Worm (Caenorhabditis elegans): ENCODE data around the gene T25E12.6.

T25E12.6 gene

DNA sequence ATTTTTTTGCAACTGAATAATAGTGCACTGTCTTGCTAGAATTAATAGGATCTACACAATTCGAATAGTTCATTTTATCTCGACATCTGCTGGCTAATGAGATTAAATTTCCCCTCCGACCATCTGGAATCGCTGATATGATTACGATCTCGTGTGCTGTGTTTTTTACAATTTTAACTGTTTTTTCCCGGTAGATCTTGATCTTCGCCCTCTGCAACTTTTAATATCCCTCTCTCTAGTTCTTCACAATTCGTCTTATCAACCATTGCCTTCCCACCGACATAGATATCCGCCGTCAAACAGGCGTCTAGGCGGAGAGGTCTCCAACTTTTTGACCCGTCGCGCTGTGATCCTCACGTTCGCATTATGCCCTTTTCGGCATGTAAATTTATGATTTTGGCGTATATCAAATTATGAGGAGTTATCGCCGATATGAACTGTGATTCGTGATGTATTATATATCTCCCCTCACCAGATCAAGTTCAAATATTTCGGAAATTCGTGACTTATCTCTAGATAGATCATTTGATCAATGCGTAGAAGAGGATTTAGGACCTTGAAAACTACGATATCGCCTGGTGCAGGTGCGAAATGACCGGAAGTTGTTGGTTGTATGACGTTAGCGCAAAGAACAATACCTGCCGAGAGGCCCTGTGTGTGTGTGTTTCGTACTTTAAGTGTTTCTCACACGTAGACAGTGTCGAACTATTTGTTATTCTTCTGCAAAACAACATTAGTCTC is 36.5 kb downstream of the T25E12.6 start (continued):
- TF ChIP-seq nhr-20 (tag; optimal IDR thresholded peaks at IDR 0.05) = peak; percentile 77

DNA sequence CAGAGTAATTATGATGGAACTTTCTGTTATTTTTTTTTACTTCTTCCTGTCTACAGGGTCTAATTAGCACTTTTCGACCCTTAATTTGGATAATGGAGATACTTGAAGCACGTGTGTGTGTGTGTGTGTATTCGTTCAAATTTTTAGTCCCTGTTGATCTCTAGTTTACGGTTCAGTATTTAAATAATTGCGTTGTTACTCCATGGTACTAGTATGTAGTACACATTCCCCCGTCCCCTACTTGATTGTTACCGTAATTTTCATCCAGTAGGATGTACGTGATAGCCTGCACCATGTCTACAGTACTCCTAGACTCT is 37.0 kb downstream of the T25E12.6 start:
- TF ChIP-seq lin-14 (GFP tag; optimal IDR thresholded peaks at IDR 0.05) = no peak
- TF ChIP-seq unc-98 (GFP tag; IDR thresholded peaks at IDR 0.05) = no peak
- no peak for TF ChIP-seq snu-23 (GFP tag; optimal IDR thresholded peaks at IDR 0.05)
- no peak for TF ChIP-seq pag-3 (tag; optimal IDR thresholded peaks at IDR 0.05; ENCODE audit: borderline replicate concordance, insufficient read depth)
- no peak for TF ChIP-seq ceh-82 (tag; optimal IDR thresholded peaks at IDR 0.05)
- TF ChIP-seq fkh-8 (tag; optimal IDR thresholded peaks at IDR 0.05) = no peak
- no peak for TF ChIP-seq ces-1 (GFP tag; optimal IDR thresholded peaks at IDR 0.05)
- no peak for TF ChIP-seq Y116A8C.19 (tag; optimal IDR thresholded peaks at IDR 0.05; ENCODE audit: borderline replicate concordance)
- no peak for TF ChIP-seq mab-9 (GFP tag; IDR thresholded peaks at IDR 0.05)
- TF ChIP-seq xbp-1 (tag; optimal IDR thresholded peaks at IDR 0.05) = no peak
- TF ChIP-seq ceh-63 (GFP tag; optimal IDR thresholded peaks at IDR 0.05) = no peak
- TF ChIP-seq C04F5.9 (tag; optimal IDR thresholded peaks at IDR 0.05) = no peak
- TF ChIP-seq unc-130 (tag; optimal IDR thresholded peaks at IDR 0.05) = no peak
- no peak for TF ChIP-seq unc-86 (tag; optimal IDR thresholded peaks at IDR 0.05)
- TF ChIP-seq hlh-17 (GFP tag; optimal IDR thresholded peaks at IDR 0.05; ENCODE audit: borderline replicate concordance) = no peak
- no peak for TF ChIP-seq fkh-4 (tag; optimal IDR thresholded peaks at IDR 0.05; ENCODE audit: borderline replicate concordance)

DNA sequence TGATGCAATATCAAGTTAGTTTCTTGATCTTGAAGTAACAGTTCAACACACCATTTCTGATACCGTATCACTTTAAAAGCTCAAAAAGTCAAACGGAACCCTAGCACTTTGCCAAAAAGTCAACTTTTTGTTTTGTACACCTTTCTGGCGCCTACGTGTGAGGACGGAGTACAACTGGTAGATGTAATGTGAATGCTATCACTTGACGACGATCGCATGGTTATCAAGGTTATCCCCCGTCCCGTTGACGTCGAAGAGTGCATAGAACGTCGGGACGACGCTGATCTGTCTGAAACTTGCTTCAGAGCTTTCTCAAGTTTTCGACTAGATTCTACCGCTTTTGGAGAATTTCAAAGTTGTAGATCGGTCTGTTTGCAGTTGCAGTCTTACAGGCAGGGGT is 37.7 kb downstream of the T25E12.6 start:
- TF ChIP-seq hpl-2 (GFP tag; optimal IDR thresholded peaks at IDR 0.05) (no peak), efl-1 (optimal IDR thresholded peaks at IDR 0.05) (no peak), efl-1 (GFP tag; optimal IDR thresholded peaks at IDR 0.05 in 1 of 2) (peak in 1 of 2 experiments; percentile 84), ceh-63 (GFP tag; optimal IDR thresholded peaks at IDR 0.05) (no peak), rnt-1 (tag; optimal IDR thresholded peaks at IDR 0.05) (no peak), alr-1 (tag; optimal IDR thresholded peaks at IDR 0.05; ENCODE audit: borderline replicate concordance) (no peak), grh-1 (GFP tag; IDR thresholded peaks at IDR 0.05) (no peak), ceh-90 (tag; optimal IDR thresholded peaks at IDR 0.05) (no peak), elt-3 (tag; optimal IDR thresholded peaks at IDR 0.05) (peak in 3 of 6 experiments; percentile 2 to 59 (median 46)), elt-2 (tag; optimal IDR thresholded peaks at IDR 0.05) (no peak), unc-130 (tag; optimal IDR thresholded peaks at IDR 0.05) (peak; percentile 17)

DNA sequence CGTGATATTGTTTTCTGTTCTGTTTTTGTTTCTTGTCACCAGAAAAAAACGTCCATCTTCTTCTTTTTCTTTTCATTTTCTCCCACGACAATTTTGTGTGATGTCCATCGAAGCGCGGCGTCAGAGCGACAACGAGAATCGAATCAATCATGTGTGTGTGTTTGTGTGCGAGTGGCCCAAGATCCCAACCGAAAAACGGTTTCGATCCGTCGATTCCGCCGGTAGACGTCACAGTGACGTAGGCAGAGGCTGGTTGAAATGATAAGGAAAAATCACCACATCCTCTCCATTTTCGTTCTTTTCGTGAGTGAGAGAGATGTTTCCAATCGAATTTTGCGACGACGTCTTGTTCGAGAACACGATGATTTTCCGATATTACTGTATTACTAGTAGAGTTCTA is 38.3 kb downstream of the T25E12.6 start:
- TF ChIP-seq snu-23 (GFP tag; optimal IDR thresholded peaks at IDR 0.05) (peak; percentile 14), unc-130 (tag; optimal IDR thresholded peaks at IDR 0.05) (peak; percentile 35), dpl-1 (GFP tag; optimal IDR thresholded peaks at IDR 0.05) (no peak), mab-9 (GFP tag; IDR thresholded peaks at IDR 0.05) (no peak), blmp-1 (tag; optimal IDR thresholded peaks at IDR 0.05) (peak; percentile 76), tbx-2 (tag; optimal IDR thresholded peaks at IDR 0.05) (peak; percentile 6), hpl-2 (GFP tag; optimal IDR thresholded peaks at IDR 0.05) (no peak), elt-3 (tag; optimal IDR thresholded peaks at IDR 0.05) (peak in 4 of 6 experiments; percentile 66 to 86 (median 71)), nhr-90 (tag; optimal IDR thresholded peaks at IDR 0.05; ENCODE audit: poor library complexity) (peak; percentile 39), nhr-85 (tag) (peak; percentile 93), egl-13 (tag; optimal IDR thresholded peaks at IDR 0.05) (no peak), lin-35 (GFP tag; optimal IDR thresholded peaks at IDR 0.05) (peak in 1 of 2 experiments; percentile 25), lsy-2 (tag; optimal IDR thresholded peaks at IDR 0.05) (peak in 1 of 2 experiments; percentile 33), nhr-71 (tag; optimal IDR thresholded peaks at IDR 0.05) (peak; percentile 53), unc-62 (GFP tag; optimal IDR thresholded peaks at IDR 0.05) (no peak), mdl-1 (tag; optimal IDR thresholded peaks at IDR 0.05) (peak in 1 of 2 experiments; percentile 41), lin-14 (GFP tag; optimal IDR thresholded peaks at IDR 0.05) (peak; percentile 60), fkh-4 (tag; optimal IDR thresholded peaks at IDR 0.05; ENCODE audit: borderline replicate concordance) (no peak), hlh-17 (GFP tag; optimal IDR thresholded peaks at IDR 0.05; ENCODE audit: borderline replicate concordance) (no peak), nhr-20 (tag; optimal IDR thresholded peaks at IDR 0.05) (peak; percentile 44), skn-1 (tag; optimal IDR thresholded peaks at IDR 0.05) (no peak), swsn-7 (tag; optimal IDR thresholded peaks at IDR 0.05) (no peak), ceh-88 (GFP tag; IDR thresholded peaks at IDR 0.05) (no peak), nhr-12 (tag; optimal IDR thresholded peaks at IDR 0.05) (no peak), lin-39 (tag; optimal IDR thresholded peaks at IDR 0.05) (no peak), ztf-11 (tag; optimal IDR thresholded peaks at IDR 0.05) (no peak), nhr-19 (GFP tag; conservative IDR thresholded peaks at IDR 0.05) (peak; percentile 11; the same call in 1 of the 2 replicates)

Data from whole organism, L1 larva.